Fruit fly (Drosophila melanogaster) whole organism, embryonic: ENCODE data around the gene CG4854.
A peak's percentile ranks its signal among the peaks of the same experiment; 100 is the strongest.

Experiments
- Asciz ChIP-seq: fragments of 200-800 bp; sonication (Bioruptor generic); optimal IDR thresholded peaks from 2 replicates; lab custom pipeline; 2017; ENCODE audit warnings: missing biosample characterization, mild to moderate bottlenecking, missing genetic modification characterization, missing genetic modification reagents
- B-H1 ChIP-seq: fragments of 200-800 bp; sonication (Bioruptor generic); IDR thresholded peaks from 3 replicates; pipeline ENCODE4 v1.3.6; 2022; ENCODE audit warnings: missing biosample characterization, missing genetic modification characterization
- CG10565 ChIP-seq: fragments of 200-800 bp; sonication (Bioruptor generic); optimal IDR thresholded peaks from 3 replicates; lab custom pipeline; 2016; ENCODE audit warnings: missing biosample characterization, mild to moderate bottlenecking, missing genetic modification characterization
- CG10959 ChIP-seq: fragments of 200-800 bp; sonication (Bioruptor generic); IDR thresholded peaks from 2 replicates; pipeline ENCODE4 v1.3.6; 2022; ENCODE audit warnings: missing biosample characterization, missing genetic modification characterization
- CG1233 ChIP-seq: fragments of 200-800 bp; sonication (Bioruptor generic); optimal IDR thresholded peaks from 4 replicates; lab custom pipeline; 2018; ENCODE audit warnings: missing biosample characterization, mild to moderate bottlenecking, missing genetic modification characterization
- CG12744 ChIP-seq: fragments of 200-800 bp; sonication (Bioruptor generic); optimal IDR thresholded peaks from 2 replicates; lab custom pipeline; 2016; ENCODE audit warnings: missing biosample characterization, missing genetic modification characterization
- CG13424 ChIP-seq: fragments of 200-800 bp; sonication (Bioruptor generic); optimal IDR thresholded peaks from 2 replicates; lab custom pipeline; 2019; ENCODE audit warnings: missing biosample characterization, mild to moderate bottlenecking, missing genetic modification characterization, moderate library complexity
- CG1529 ChIP-seq: fragments of 200-800 bp; sonication (Bioruptor generic); optimal IDR thresholded peaks from 3 replicates; lab custom pipeline; 2018; ENCODE audit warnings: missing biosample characterization, missing genetic modification characterization
- CG16779 ChIP-seq: fragments of 200-800 bp; sonication (Bioruptor generic); IDR thresholded peaks from 2 replicates; pipeline ENCODE4 v1.3.6; 2022; ENCODE audit warnings: missing biosample characterization, missing genetic modification characterization
- CG16863 ChIP-seq: fragments of 200-800 bp; sonication (Bioruptor generic); optimal IDR thresholded peaks from 3 replicates; lab custom pipeline; 2016; ENCODE audit warnings: missing biosample characterization, missing genetic modification characterization
- CG17385 ChIP-seq: fragments of 200-800 bp; sonication (Bioruptor generic); optimal IDR thresholded peaks from 3 replicates; lab custom pipeline; 2018; ENCODE audit warnings: missing biosample characterization, mild to moderate bottlenecking, missing genetic modification characterization
- CG17568 ChIP-seq: fragments of 200-800 bp; sonication (Bioruptor generic); optimal IDR thresholded peaks from 2 replicates; lab custom pipeline; 2018; ENCODE audit warnings: missing biosample characterization, mild to moderate bottlenecking, missing genetic modification characterization, moderate library complexity
- CG17829 ChIP-seq: fragments of 200-800 bp; optimal IDR thresholded peaks from 2 replicates; lab custom pipeline; 2019; ENCODE audit warnings: missing biosample characterization, mild to moderate bottlenecking, missing genetic modification characterization, moderate library complexity
- CG18599 ChIP-seq: fragments of 200-800 bp; sonication (Bioruptor generic); optimal IDR thresholded peaks from 3 replicates; lab custom pipeline; 2017; ENCODE audit warnings: missing biosample characterization, missing genetic modification characterization, mild to moderate bottlenecking, moderate library complexity, missing genetic modification reagents
- CG18619 ChIP-seq: fragments of 200-800 bp; sonication (Bioruptor generic); optimal IDR thresholded peaks from 3 replicates; lab custom pipeline; 2017; ENCODE audit warnings: missing biosample characterization, mild to moderate bottlenecking, missing genetic modification characterization
- CG2199 ChIP-seq: fragments of 200-800 bp; sonication (Bioruptor generic); IDR thresholded peaks from 3 replicates; pipeline ENCODE4 v1.3.6; 2022; ENCODE audit warnings: missing biosample characterization, missing genetic modification characterization
- CG31224 ChIP-seq: fragments of 200-800 bp; sonication (Bioruptor generic); IDR thresholded peaks from 2 replicates; pipeline ENCODE4 v1.3.6; 2022; ENCODE audit warnings: missing biosample characterization, missing genetic modification characterization
- CG32532 ChIP-seq: fragments of 200-800 bp; sonication (Bioruptor generic); IDR thresholded peaks from 2 replicates; pipeline ENCODE4 v1.3.6; 2022; ENCODE audit warnings: missing biosample characterization, missing genetic modification characterization
- CG4617 ChIP-seq: fragments of 200-800 bp; sonication (Bioruptor generic); optimal IDR thresholded peaks from 3 replicates; lab custom pipeline; 2016; ENCODE audit warnings: missing biosample characterization, missing genetic modification characterization, borderline replicate concordance
- CG6813 ChIP-seq: fragments of 200-800 bp; sonication (Bioruptor generic); optimal IDR thresholded peaks from 2 replicates; lab custom pipeline; 2017; ENCODE audit warnings: missing biosample characterization, missing genetic modification characterization, mild to moderate bottlenecking, moderate library complexity, missing genetic modification reagents
- CG7271 ChIP-seq: fragments of 200-800 bp; sonication (Bioruptor generic); optimal IDR thresholded peaks from 2 replicates; lab custom pipeline; 2018; ENCODE audit warnings: missing biosample characterization, mild to moderate bottlenecking, missing genetic modification characterization, moderate library complexity
- CG9876 ChIP-seq: fragments of 200-800 bp; sonication (Bioruptor generic); optimal IDR thresholded peaks from 2 replicates; lab custom pipeline; 2016; ENCODE audit warnings: missing biosample characterization, missing genetic modification characterization
- D ChIP-seq, 2 experiments: fragments of 200-800 bp in 1 of 2; fragments of >200 bp in 1 of 2; sonication (Bioruptor generic) in 1 of 2; optimal IDR thresholded peaks; 2 replicates in 1 of 2; 3 replicates in 1 of 2; lab custom pipeline; 2017; ENCODE audit warnings: mild to moderate bottlenecking in 1 of 2, missing biosample characterization in 1 of 2, missing genetic modification characterization in 1 of 2, missing genetic modification reagents in 1 of 2
- Dad ChIP-seq: fragments of 200-800 bp; sonication (Bioruptor generic); optimal IDR thresholded peaks from 3 replicates; lab custom pipeline; 2016; ENCODE audit warnings: missing biosample characterization, missing genetic modification characterization
- Dll ChIP-seq: fragments of 200-800 bp; sonication (Bioruptor generic); IDR thresholded peaks from 4 replicates; pipeline ENCODE4 v1.3.6; 2022; ENCODE audit warnings: missing biosample characterization, missing genetic modification characterization; ENCODE audit not compliant: partially characterized antibody
- Dref ChIP-seq: fragments of 200-800 bp; sonication (Bioruptor generic); IDR thresholded peaks from 2 replicates; pipeline ENCODE4 v1.3.6; 2022; ENCODE audit warnings: missing biosample characterization, missing genetic modification characterization
- E2f1 ChIP-seq: fragments of 200-800 bp; sonication (Bioruptor generic); IDR thresholded peaks from 2 replicates; pipeline ENCODE4 v1.3.6; 2022; ENCODE audit warnings: missing biosample characterization, missing genetic modification characterization
- ERR ChIP-seq: fragments of 200-800 bp; sonication (Bioruptor generic); optimal IDR thresholded peaks from 2 replicates; lab custom pipeline; 2016; ENCODE audit warnings: missing biosample characterization, missing genetic modification characterization
- Kr ChIP-seq: fragments of 200-800 bp; sonication (Bioruptor generic); optimal IDR thresholded peaks from 2 replicates; lab custom pipeline; 2017; ENCODE audit warnings: missing biosample characterization, mild to moderate bottlenecking, missing genetic modification characterization
- MBD-R2 ChIP-seq: fragments of 200-800 bp; sonication (Bioruptor generic); IDR thresholded peaks from 2 replicates; pipeline ENCODE4 v1.3.6; 2022; ENCODE audit warnings: missing biosample characterization, missing genetic modification characterization
- NFAT ChIP-seq: fragments of 200-800 bp; sonication (Bioruptor generic); IDR thresholded peaks from 2 replicates; pipeline ENCODE4 v1.3.6; 2022; ENCODE audit warnings: missing biosample characterization, missing genetic modification characterization
- NfI ChIP-seq: fragments of 200-800 bp; sonication (Bioruptor generic); optimal IDR thresholded peaks from 3 replicates; lab custom pipeline; 2018; ENCODE audit warnings: missing biosample characterization, mild to moderate bottlenecking, missing genetic modification characterization, moderate library complexity
- Optix ChIP-seq: fragments of 200-800 bp; sonication (Bioruptor generic); IDR thresholded peaks from 3 replicates; pipeline ENCODE4 v1.3.6; 2022; ENCODE audit warnings: missing biosample characterization, missing genetic modification characterization
- Sox102F ChIP-seq: fragments of 200-800 bp; sonication (Bioruptor generic); optimal IDR thresholded peaks from 2 replicates; lab custom pipeline; 2018; ENCODE audit warnings: missing biosample characterization, mild to moderate bottlenecking, missing genetic modification characterization, moderate library complexity
- Usf ChIP-seq: fragments of 200-800 bp; sonication (Bioruptor generic); optimal IDR thresholded peaks from 2 replicates; lab custom pipeline; 2017; ENCODE audit warnings: missing genotype, missing biosample characterization, missing genetic modification characterization
- ap ChIP-seq: fragments of 200-800 bp; sonication (Bioruptor generic); IDR thresholded peaks from 2 replicates; pipeline ENCODE4 v1.3.6; 2022; ENCODE audit warnings: missing biosample characterization, missing genetic modification characterization
- chinmo ChIP-seq: fragments of 200-800 bp; sonication (Bioruptor generic); IDR thresholded peaks from 4 replicates; pipeline ENCODE4 v1.3.6; 2022; ENCODE audit warnings: missing biosample characterization, missing genetic modification characterization; ENCODE audit not compliant: partially characterized antibody
- crol ChIP-seq: fragments of 200-800 bp; sonication (Bioruptor generic); IDR thresholded peaks from 2 replicates; pipeline ENCODE4 v1.3.6; 2022; ENCODE audit warnings: missing biosample characterization, missing genetic modification characterization
- da ChIP-seq: fragments of 200-800 bp; sonication (Bioruptor generic); optimal IDR thresholded peaks from 2 replicates; lab custom pipeline; 2016; ENCODE audit warnings: missing biosample characterization, missing genetic modification characterization
- h ChIP-seq: fragments of >200 bp; optimal IDR thresholded peaks from 2 replicates; lab custom pipeline; 2017
- hkb ChIP-seq, 2 experiments: fragments of 200-800 bp in 1 of 2; fragments of >200 bp in 1 of 2; sonication (Bioruptor generic) in 1 of 2; IDR thresholded peaks in 1 of 2; optimal IDR thresholded peaks in 1 of 2; 2 replicates each; pipeline versions ENCODE4 v1.3.6 to Lab custom; 2017 to 2022; ENCODE audit warnings: missing biosample characterization in 1 of 2, missing genetic modification characterization in 1 of 2
- hth ChIP-seq: fragments of >200 bp; optimal IDR thresholded peaks from 2 replicates; lab custom pipeline; 2017; ENCODE audit warnings: inconsistent platforms
- ind ChIP-seq: fragments of 200-800 bp; sonication (Bioruptor generic); optimal IDR thresholded peaks from 3 replicates; lab custom pipeline; 2016; ENCODE audit warnings: missing biosample characterization, missing genetic modification characterization
- maf-S ChIP-seq: fragments of 200-800 bp; sonication (Bioruptor generic); optimal IDR thresholded peaks from 2 replicates; lab custom pipeline; 2016; ENCODE audit warnings: missing biosample characterization, missing genetic modification characterization
- pnt ChIP-seq: fragments of 200-800 bp; sonication (Bioruptor generic); optimal IDR thresholded peaks from 3 replicates; lab custom pipeline; 2016; ENCODE audit warnings: missing biosample characterization, missing genetic modification characterization
- shn ChIP-seq: fragments of 200-800 bp; sonication (Bioruptor generic); optimal IDR thresholded peaks from 3 replicates; lab custom pipeline; 2016; ENCODE audit warnings: missing biosample characterization, missing genetic modification characterization
- slbo ChIP-seq: fragments of 200-800 bp; sonication (Bioruptor generic); IDR thresholded peaks from 2 replicates; pipeline ENCODE4 v1.3.6; 2022; ENCODE audit warnings: missing biosample characterization, missing genetic modification characterization
- tll ChIP-seq, 2 experiments: fragments of 200-800 bp in 1 of 2; fragments of >200 bp in 1 of 2; sonication (Bioruptor generic) in 1 of 2; optimal IDR thresholded peaks; 2 replicates each; lab custom pipeline; 2017 to 2019; ENCODE audit warnings: missing biosample characterization in 2 of 2, missing genetic modification characterization in 2 of 2, mild to moderate bottlenecking in 1 of 2, moderate library complexity in 1 of 2
- unpg ChIP-seq: fragments of 200-800 bp; sonication (Bioruptor generic); optimal IDR thresholded peaks from 3 replicates; lab custom pipeline; 2018; ENCODE audit warnings: missing biosample characterization, mild to moderate bottlenecking, missing genetic modification characterization, moderate library complexity

The CG4854 gene

dm6 chr3R:20031764-20032079 is 3.9 kb downstream of the CG4854 start, which contains the start of gene idc (continued):
- TF ChIP-seq CG13424 (tag; lab: Kevin White, UChicago) = no peak
- TF ChIP-seq Dll = 0 out of 4 replicates have a peak, but pooled peaks have one; percentile 16
- no peak for TF ChIP-seq CG10959 (GFP tag; lab: Robert Waterston, UW)
- TF ChIP-seq CG10565 = no peak
- TF ChIP-seq B-H1 = no peak
- no peak for TF ChIP-seq hkb (optimal IDR thresholded peaks at IDR 0.05; lab: Kevin White, UChicago)
- no peak for TF ChIP-seq hkb (GFP tag; IDR thresholded peaks at IDR 0.05; lab: Robert Waterston, UW)
- peak; percentile 41; the same call in 1 of the 2 replicates for TF ChIP-seq NFAT (GFP tag; lab: Robert Waterston, UW)

dm6 chr3R:20035887-20036286 is 8.0 kb downstream of the CG4854 start, which contains the start of gene Regnase-1:
Gene Regnase-1, minus strand, starts transcription at chr3R:20036056.
- TF ChIP-seq Optix (GFP tag; lab: Robert Waterston, UW) (peak; percentile 84), da (GFP tag; lab: Kevin White, UChicago) (peak; percentile 87), pnt (peak; percentile 11), B-H1 (peak; percentile 83), tll (GFP tag; optimal IDR thresholded peaks at IDR 0.05; lab: Kevin White, UChicago) (no peak), MBD-R2 (GFP tag; lab: Robert Waterston, UW) (peak; percentile 96), E2f1 (GFP tag; lab: Robert Waterston, UW) (peak; percentile 90), CG12744 (GFP tag; lab: Kevin White, UChicago) (peak; percentile 90), D (optimal IDR thresholded peaks at IDR 0.05; lab: Kevin White, UChicago) (peak; percentile 78), D (GFP tag; optimal IDR thresholded peaks at IDR 0.05; lab: Kevin White, UChicago) (peak; percentile 86), CG2199 (0 out of 3 replicates have a peak, but pooled peaks have one; percentile 32), CG7271 (tag; lab: Kevin White, UChicago) (peak; percentile 98), CG17568 (GFP tag; lab: Kevin White, UChicago) (peak; percentile 95), CG18619 (GFP tag; lab: Kevin White, UChicago) (peak; percentile 94), h (lab: Kevin White, UChicago) (no peak), Usf (GFP tag; lab: Kevin White, UChicago) (peak; percentile 68), CG1233 (GFP tag; lab: Kevin White, UChicago) (peak; percentile 96), shn (GFP tag; lab: Kevin White, UChicago) (peak; percentile 93), unpg (peak; percentile 93), CG17385 (GFP tag; lab: Kevin White, UChicago) (peak; percentile 99), chinmo (GFP tag; lab: Robert Waterston, UW) (peak; percentile 95), NfI (GFP tag; lab: Kevin White, UChicago) (peak; percentile 97), CG13424 (tag; lab: Kevin White, UChicago) (peak; percentile 78), CG16779 (GFP tag; lab: Robert Waterston, UW) (peak; percentile 86), Sox102F (GFP tag; lab: Kevin White, UChicago) (peak; percentile 78), Asciz (GFP tag; lab: Kevin White, UChicago) (peak; percentile 95), CG31224 (GFP tag; lab: Robert Waterston, UW) (peak; percentile 84), CG16863 (peak; percentile 77), CG1529 (GFP tag; lab: Kevin White, UChicago) (peak; percentile 90), CG9876 (GFP tag; lab: Kevin White, UChicago) (peak; percentile 89), CG18599 (GFP tag; lab: Kevin White, UChicago) (peak; percentile 93), Kr (peak; percentile 36), ap (GFP tag; lab: Robert Waterston, UW) (peak; percentile 79), maf-S (GFP tag; lab: Kevin White, UChicago) (peak; percentile 84), CG6813 (GFP tag; lab: Kevin White, UChicago) (peak; percentile 97), Dad (GFP tag; lab: Kevin White, UChicago) (peak; percentile 92), CG32532 (GFP tag; lab: Robert Waterston, UW) (peak; percentile 93), hth (no peak), slbo (peak; percentile 79), ind (GFP tag; lab: Kevin White, UChicago) (peak; percentile 71), crol (GFP tag; lab: Robert Waterston, UW) (no peak), CG17829 (tag; lab: Kevin White, UChicago) (peak; percentile 90), Dref (GFP tag; lab: Robert Waterston, UW) (peak; percentile 99), ERR (GFP tag; lab: Kevin White, UChicago) (peak; percentile 76), CG4617 (peak; percentile 93)
